Worm (Caenorhabditis elegans) whole organism, L2 larva: ENCODE measurements around the gene nyn-3.
A peak's percentile ranks its signal among the peaks of the same experiment; 100 is the strongest.

Experiments
- C34F6.9 ChIP-seq: fragments of 150-350 bp; optimal IDR thresholded peaks from 2 replicates; lab custom pipeline; 2014; ENCODE audit warnings: missing biosample characterization, missing genetic modification characterization
- F13H6.1 ChIP-seq: sonication (generic microtip); optimal IDR thresholded peaks from 2 replicates; lab custom pipeline; 2016; ENCODE audit warnings: missing genetic modification characterization, missing compliant biosample characterization
- R02D3.7 ChIP-seq: fragments of 150-350 bp; optimal IDR thresholded peaks from 2 replicates; lab custom pipeline; 2014; ENCODE audit warnings: missing biosample characterization, missing genetic modification characterization
- Y55F3AM.14 ChIP-seq: fragments of 200-800 bp; sonication (Bioruptor generic); optimal IDR thresholded peaks from 2 replicates; lab custom pipeline; 2018; ENCODE audit warnings: mild to moderate bottlenecking, missing genetic modification characterization, missing compliant biosample characterization
- ZK546.5 ChIP-seq: sonication (generic microtip); optimal IDR thresholded peaks from 2 replicates; lab custom pipeline; 2017; ENCODE audit warnings: missing biosample characterization, missing genetic modification characterization
- alr-1 ChIP-seq: fragments of 150-350 bp; optimal IDR thresholded peaks from 2 replicates; lab custom pipeline; 2014; ENCODE audit warnings: missing biosample characterization, missing genetic modification characterization
- aly-2 ChIP-seq: fragments of 150-350 bp; optimal IDR thresholded peaks from 2 replicates; lab custom pipeline; 2014; ENCODE audit warnings: missing biosample characterization, missing genetic modification characterization
- ama-1 ChIP-seq: fragments of 150-350 bp; optimal IDR thresholded peaks from 2 replicates; lab custom pipeline; 2018; ENCODE audit warnings: inconsistent platforms
- blmp-1 ChIP-seq: sonication (generic microtip); optimal IDR thresholded peaks from 2 replicates; lab custom pipeline; 2017; ENCODE audit warnings: missing genetic modification characterization, mild to moderate bottlenecking, missing compliant biosample characterization, antibody characterized with exemption, moderate library complexity; ENCODE audit not compliant: insufficient read depth
- ceh-16 ChIP-seq: fragments of 150-350 bp; optimal IDR thresholded peaks from 2 replicates; lab custom pipeline; 2014; ENCODE audit warnings: missing biosample characterization, missing genetic modification characterization
- crh-2 ChIP-seq: sonication (generic microtip); optimal IDR thresholded peaks from 2 replicates; lab custom pipeline; 2017; ENCODE audit warnings: missing biosample characterization, missing genetic modification characterization
- dmd-4 ChIP-seq: sonication (generic microtip); optimal IDR thresholded peaks from 2 replicates; lab custom pipeline; 2017; ENCODE audit warnings: missing biosample characterization, missing genetic modification characterization
- egl-27 ChIP-seq: sonication (generic microtip); optimal IDR thresholded peaks from 3 replicates; lab custom pipeline; 2017; ENCODE audit warnings: missing biosample characterization, missing genetic modification reagents, missing genetic modification characterization
- elt-1 ChIP-seq: fragments of 150-350 bp; optimal IDR thresholded peaks from 2 replicates; lab custom pipeline; 2014; ENCODE audit warnings: missing biosample characterization, missing genetic modification characterization
- fos-1 ChIP-seq: fragments of 150-350 bp; optimal IDR thresholded peaks from 2 replicates; lab custom pipeline; 2014; ENCODE audit warnings: missing biosample characterization, missing genetic modification characterization
- gmeb-1 ChIP-seq: fragments of 150-350 bp; optimal IDR thresholded peaks from 2 replicates; lab custom pipeline; 2014; ENCODE audit warnings: missing biosample characterization, missing genetic modification characterization
- lin-13 ChIP-seq: fragments of 150-350 bp; optimal IDR thresholded peaks from 2 replicates; lab custom pipeline; 2014; ENCODE audit warnings: missing biosample characterization, missing genetic modification reagents, missing genetic modification characterization
- lin-39 ChIP-seq: fragments of 150-350 bp; optimal IDR thresholded peaks from 2 replicates; lab custom pipeline; 2014; ENCODE audit warnings: missing biosample characterization, missing genetic modification reagents, missing genetic modification characterization
- lsy-2 ChIP-seq, 2 experiments: fragments of 150-350 bp in 1 of 2; sonication (generic microtip) in 1 of 2; optimal IDR thresholded peaks; 2 replicates each; lab custom pipeline; 2014 to 2017; ENCODE audit warnings: missing biosample characterization in 2 of 2, missing genetic modification characterization in 2 of 2
- mab-5 ChIP-seq: fragments of 150-350 bp; optimal IDR thresholded peaks from 2 replicates; lab custom pipeline; 2014; ENCODE audit warnings: missing biosample characterization, missing genetic modification characterization
- mbf-1 ChIP-seq: sonication (generic microtip); optimal IDR thresholded peaks from 2 replicates; lab custom pipeline; 2017; ENCODE audit warnings: missing biosample characterization, missing genetic modification characterization
- mdl-1 ChIP-seq, 2 experiments: fragments of 150-350 bp in 1 of 2; sonication (generic microtip) in 1 of 2; optimal IDR thresholded peaks; 2 replicates each; lab custom pipeline; 2017; ENCODE audit warnings: missing biosample characterization in 2 of 2, missing genetic modification characterization in 2 of 2
- nhr-10 ChIP-seq: sonication (generic microtip); optimal IDR thresholded peaks from 2 replicates; lab custom pipeline; 2017; ENCODE audit warnings: missing biosample characterization, missing genetic modification characterization
- nhr-11 ChIP-seq: fragments of 150-350 bp; optimal IDR thresholded peaks from 2 replicates; lab custom pipeline; 2014; ENCODE audit warnings: missing biosample characterization, missing genetic modification characterization
- nhr-12 ChIP-seq: fragments of 150-350 bp; optimal IDR thresholded peaks from 2 replicates; lab custom pipeline; 2014; ENCODE audit warnings: missing biosample characterization, missing genetic modification characterization
- nhr-129 ChIP-seq: fragments of 150-350 bp; optimal IDR thresholded peaks from 2 replicates; lab custom pipeline; 2014; ENCODE audit warnings: missing biosample characterization, missing genetic modification characterization
- nhr-21 ChIP-seq: fragments of 150-350 bp; optimal IDR thresholded peaks from 2 replicates; lab custom pipeline; 2014; ENCODE audit warnings: missing biosample characterization, missing genetic modification characterization
- nhr-25 ChIP-seq: fragments of 150-350 bp; sonication (generic microtip); optimal IDR thresholded peaks from 3 replicates; lab custom pipeline; 2014; ENCODE audit warnings: missing biosample characterization, missing genetic modification characterization
- nhr-6 ChIP-seq: fragments of 150-350 bp; optimal IDR thresholded peaks from 2 replicates; lab custom pipeline; 2014; ENCODE audit warnings: missing biosample characterization, missing genetic modification characterization
- nhr-77 ChIP-seq: fragments of 150-350 bp; optimal IDR thresholded peaks from 2 replicates; lab custom pipeline; 2014; ENCODE audit warnings: missing biosample characterization, missing genetic modification characterization
- peb-1 ChIP-seq: fragments of 150-350 bp; optimal IDR thresholded peaks from 2 replicates; lab custom pipeline; 2014; ENCODE audit warnings: missing biosample characterization, missing genetic modification characterization
- skn-1 ChIP-seq: sonication (generic microtip); optimal IDR thresholded peaks from 2 replicates; lab custom pipeline; 2017; ENCODE audit warnings: missing biosample characterization, missing genetic modification characterization
- sma-3 ChIP-seq: sonication (generic microtip); optimal IDR thresholded peaks from 2 replicates; lab custom pipeline; 2016; ENCODE audit warnings: missing genetic modification reagents, missing genetic modification characterization, missing compliant biosample characterization
- sma-9 ChIP-seq, 2 experiments: fragments of 150-350 bp in 1 of 2; sonication (generic microtip) in 1 of 2; optimal IDR thresholded peaks; 2 replicates each; lab custom pipeline; 2014 to 2016; ENCODE audit warnings: missing genetic modification characterization in 2 of 2, mild to moderate bottlenecking in 1 of 2, missing biosample characterization in 1 of 2, missing compliant biosample characterization in 1 of 2, missing genetic modification reagents in 1 of 2, moderate library complexity in 1 of 2
- unc-39 ChIP-seq: fragments of 150-350 bp; optimal IDR thresholded peaks from 2 replicates; lab custom pipeline; 2014; ENCODE audit warnings: missing biosample characterization, missing genetic modification characterization
- unc-55 ChIP-seq: fragments of 150-350 bp; sonication (generic microtip); optimal IDR thresholded peaks from 3 replicates; lab custom pipeline; 2014; ENCODE audit warnings: missing biosample characterization, missing genetic modification reagents, missing genetic modification characterization
- zag-1 ChIP-seq: fragments of 150-350 bp; optimal IDR thresholded peaks from 2 replicates; lab custom pipeline; 2014; ENCODE audit warnings: missing biosample characterization, missing genetic modification characterization
- ztf-1 ChIP-seq: fragments of 200-800 bp; sonication (Bioruptor generic); conservative IDR thresholded peaks from 2 replicates; pipeline ENCODE4 v1.3.6; 2022; ENCODE audit warnings: missing genetic modification characterization, missing compliant biosample characterization
- ztf-11 ChIP-seq: sonication (generic microtip); optimal IDR thresholded peaks from 2 replicates; lab custom pipeline; 2017; ENCODE audit warnings: missing biosample characterization, missing genetic modification characterization
- ztf-4 ChIP-seq: fragments of 150-350 bp; optimal IDR thresholded peaks from 2 replicates; lab custom pipeline; 2014; ENCODE audit warnings: missing biosample characterization, missing genetic modification characterization

The nyn-3 gene

ce11 chrII:6328672-6329071 is 36.2 kb upstream of the nyn-3 start:
- TF ChIP-seq ZK546.5 (tag; lab: Kevin White, UChicago), result no peak
- no peak for TF ChIP-seq alr-1 (tag; lab: Kevin White, UChicago)
- no peak for TF ChIP-seq mbf-1
- no peak for TF ChIP-seq blmp-1 (tag; lab: Kevin White, UChicago)
- TF ChIP-seq nhr-6 (tag; lab: Kevin White, UChicago), result no peak
- no peak for TF ChIP-seq dmd-4 (tag; lab: Kevin White, UChicago)
- TF ChIP-seq skn-1 (tag; lab: Kevin White, UChicago), result peak; percentile 33
- TF ChIP-seq nhr-25 (tag; lab: Kevin White, UChicago), result no peak
- TF ChIP-seq crh-2 (tag; lab: Kevin White, UChicago), result peak; percentile 43
- TF ChIP-seq ztf-11 (tag; lab: Kevin White, UChicago), result no peak
- peak; percentile 95 for TF ChIP-seq fos-1 (tag; lab: Kevin White, UChicago)
- no peak for TF ChIP-seq ceh-16 (tag; lab: Kevin White, UChicago)
- TF ChIP-seq F13H6.1, result no peak
- TF ChIP-seq nhr-129 (tag; lab: Kevin White, UChicago), result no peak
- TF ChIP-seq lin-39 (tag; lab: Kevin White, UChicago), result no peak
- no peak for TF ChIP-seq C34F6.9 (tag; lab: Kevin White, UChicago)
- no peak for TF ChIP-seq zag-1 (tag; lab: Kevin White, UChicago)
- TF ChIP-seq ztf-1, result no peak
- TF ChIP-seq nhr-10, result no peak
- no peak for TF ChIP-seq elt-1 (tag; lab: Kevin White, UChicago)
- no peak for TF ChIP-seq Y55F3AM.14 (GFP tag; lab: Kevin White, UChicago)
- TF ChIP-seq lin-13 (GFP tag; lab: Kevin White, UChicago), result no peak
- TF ChIP-seq unc-39 (tag; lab: Kevin White, UChicago), result no peak
- no peak for TF ChIP-seq ama-1
- TF ChIP-seq R02D3.7, result no peak
- no peak for TF ChIP-seq mab-5
- no peak for TF ChIP-seq nhr-12
- TF ChIP-seq nhr-21 (tag; lab: Kevin White, UChicago), result no peak
- no peak for TF ChIP-seq aly-2 (tag; lab: Kevin White, UChicago)
- peak; percentile 17 for TF ChIP-seq sma-9 (GFP tag; optimal IDR thresholded peaks at IDR 0.05; lab: Kevin White, UChicago)
- TF ChIP-seq sma-9 (tag; optimal IDR thresholded peaks at IDR 0.05; lab: Kevin White, UChicago), result no peak
- no peak for TF ChIP-seq nhr-11 (tag; lab: Kevin White, UChicago)
- no peak for TF ChIP-seq lsy-2 (tag; optimal IDR thresholded peaks at IDR 0.05; lab: Kevin White, UChicago)
- peak; percentile 43 for TF ChIP-seq gmeb-1 (tag; lab: Kevin White, UChicago)
- no peak for TF ChIP-seq unc-55

ce11 chrII:6327317-6327716 is 34.9 kb upstream of the nyn-3 start:
- TF ChIP-seq lin-39 (tag; lab: Kevin White, UChicago) (no peak), sma-9 (GFP tag; optimal IDR thresholded peaks at IDR 0.05; lab: Kevin White, UChicago) (peak; percentile 67), sma-9 (tag; optimal IDR thresholded peaks at IDR 0.05; lab: Kevin White, UChicago) (no peak), F13H6.1 (peak; percentile 57), fos-1 (tag; lab: Kevin White, UChicago) (peak; percentile 91), C34F6.9 (tag; lab: Kevin White, UChicago) (no peak), sma-3 (peak; percentile 5), nhr-77 (tag; lab: Kevin White, UChicago) (no peak), blmp-1 (tag; lab: Kevin White, UChicago) (no peak), crh-2 (tag; lab: Kevin White, UChicago) (peak; percentile 70), peb-1 (no peak), nhr-11 (tag; lab: Kevin White, UChicago) (no peak), egl-27 (tag; lab: Kevin White, UChicago) (no peak), ztf-11 (tag; lab: Kevin White, UChicago) (no peak), nhr-25 (tag; lab: Kevin White, UChicago) (no peak), gmeb-1 (tag; lab: Kevin White, UChicago) (peak; percentile 24)

- peak; percentile 32 for TF ChIP-seq fos-1 (tag; lab: Kevin White, UChicago)
- TF ChIP-seq R02D3.7, result no peak
- no peak for TF ChIP-seq ZK546.5 (tag; lab: Kevin White, UChicago)
- no peak for TF ChIP-seq gmeb-1 (tag; lab: Kevin White, UChicago)
- no peak for TF ChIP-seq nhr-21 (tag; lab: Kevin White, UChicago)
- TF ChIP-seq mdl-1 (tag; optimal IDR thresholded peaks at IDR 0.05; lab: Kevin White, UChicago), result no peak
- no peak for TF ChIP-seq ztf-4 (tag; lab: Kevin White, UChicago)
- no peak for TF ChIP-seq nhr-10
- peak; percentile 50 for TF ChIP-seq sma-3
- TF ChIP-seq nhr-11 (tag; lab: Kevin White, UChicago), result no peak
- TF ChIP-seq, all 48 proteins: peak for 2
Observed at ce11 chrII:6324086-6324485, 31.7 kb upstream of the nyn-3 start, which contains the start of gene sma-6. Gene sma-6 (plus strand): TSS chrII:6324484.
